Fruit fly (Drosophila melanogaster) whole organism, pupa: ENCODE measurements around the gene CG34376.

Experiments
- CG10348 ChIP-seq: fragments of 200-800 bp; sonication (Bioruptor generic); IDR thresholded peaks from 2 replicates; pipeline ENCODE4 v1.3.6; 2022; ENCODE audit warnings: missing biosample characterization, missing genetic modification characterization
- CG12605 ChIP-seq: fragments of 200-800 bp; sonication (Bioruptor generic); IDR thresholded peaks from 2 replicates; pipeline ENCODE4 v1.3.6; 2022; ENCODE audit warnings: missing biosample characterization, missing genetic modification characterization
- CG13204 ChIP-seq: fragments of 200-800 bp; sonication (Bioruptor generic); optimal IDR thresholded peaks from 2 replicates; lab custom pipeline; 2018; ENCODE audit warnings: missing biosample characterization, mild to moderate bottlenecking, missing genetic modification characterization, moderate library complexity
- CG14655 ChIP-seq: fragments of 200-800 bp; sonication (Bioruptor generic); optimal IDR thresholded peaks from 3 replicates; lab custom pipeline; 2017; ENCODE audit warnings: mild to moderate bottlenecking, missing biosample characterization, missing genetic modification reagents, missing genetic modification characterization
- CG15710 ChIP-seq: fragments of 200-800 bp; sonication (Bioruptor generic); optimal IDR thresholded peaks from 2 replicates; lab custom pipeline; 2018; ENCODE audit warnings: missing biosample characterization, mild to moderate bottlenecking, missing genetic modification characterization, moderate library complexity
- CG17806 ChIP-seq: fragments of 200-800 bp; sonication (Bioruptor generic); optimal IDR thresholded peaks from 2 replicates; lab custom pipeline; 2018; ENCODE audit warnings: missing biosample characterization, mild to moderate bottlenecking, missing genetic modification characterization, moderate library complexity
- CG32121 ChIP-seq: fragments of 200-800 bp; sonication (Bioruptor generic); IDR thresholded peaks from 2 replicates; pipeline ENCODE4 v1.3.6; 2022; ENCODE audit warnings: missing biosample characterization, missing genetic modification characterization
- CG34367 ChIP-seq: fragments of 200-800 bp; sonication (Bioruptor generic); optimal IDR thresholded peaks from 2 replicates; lab custom pipeline; 2018; ENCODE audit warnings: missing biosample characterization, mild to moderate bottlenecking, missing genetic modification characterization
- CG4496 ChIP-seq: fragments of 200-800 bp; sonication (Bioruptor generic); IDR thresholded peaks from 3 replicates; pipeline ENCODE4 v1.3.6; 2022; ENCODE audit warnings: missing biosample characterization, missing genetic modification characterization
- CG8159 ChIP-seq: fragments of 200-800 bp; sonication (Bioruptor generic); optimal IDR thresholded peaks from 3 replicates; lab custom pipeline; 2018; ENCODE audit warnings: missing biosample characterization, mild to moderate bottlenecking, missing genetic modification characterization, moderate library complexity
- CG8301 ChIP-seq: fragments of 200-800 bp; sonication (Bioruptor generic); optimal IDR thresholded peaks from 2 replicates; lab custom pipeline; 2018; ENCODE audit warnings: missing biosample characterization, mild to moderate bottlenecking, missing genetic modification characterization
- CG9948 ChIP-seq: fragments of 200-800 bp; sonication (Bioruptor generic); optimal IDR thresholded peaks from 2 replicates; lab custom pipeline; 2018; ENCODE audit warnings: missing biosample characterization, mild to moderate bottlenecking, missing genetic modification characterization, moderate library complexity
- D1 ChIP-seq: fragments of 200-800 bp; sonication (Bioruptor generic); optimal IDR thresholded peaks from 2 replicates; lab custom pipeline; 2018; ENCODE audit warnings: missing biosample characterization, mild to moderate bottlenecking, missing genetic modification characterization, moderate library complexity
- EcR ChIP-seq: fragments of 200-800 bp; sonication (Bioruptor generic); optimal IDR thresholded peaks from 3 replicates; lab custom pipeline; 2019; ENCODE audit warnings: missing biosample characterization, missing genetic modification characterization, mild to moderate bottlenecking, moderate library complexity, missing genetic modification reagents
- Ets98B ChIP-seq: fragments of 200-800 bp; sonication (Bioruptor generic); IDR thresholded peaks from 2 replicates; pipeline ENCODE4 v1.3.6; 2022; ENCODE audit warnings: missing biosample characterization, missing genetic modification characterization
- Pif1A ChIP-seq: fragments of 200-800 bp; sonication (Bioruptor generic); optimal IDR thresholded peaks from 3 replicates; lab custom pipeline; 2016; ENCODE audit warnings: missing biosample characterization, missing genetic modification characterization
- Pif1B ChIP-seq: fragments of 200-800 bp; sonication (Bioruptor generic); optimal IDR thresholded peaks from 3 replicates; lab custom pipeline; 2016; ENCODE audit warnings: missing biosample characterization, missing genetic modification characterization
- Snoo ChIP-seq: fragments of 200-800 bp; sonication (Bioruptor generic); optimal IDR thresholded peaks from 3 replicates; lab custom pipeline; 2017; ENCODE audit warnings: missing biosample characterization, mild to moderate bottlenecking, missing genetic modification characterization, inconsistent platforms
- fd96Ca ChIP-seq: fragments of 200-800 bp; sonication (Bioruptor generic); IDR thresholded peaks from 3 replicates; pipeline ENCODE4 v1.3.6; 2022; ENCODE audit warnings: missing biosample characterization, missing genetic modification characterization
- gl ChIP-seq: fragments of 200-800 bp; sonication (Bioruptor generic); optimal IDR thresholded peaks from 2 replicates; lab custom pipeline; 2018; ENCODE audit warnings: missing biosample characterization, mild to moderate bottlenecking, missing genetic modification characterization
- rn ChIP-seq: fragments of 200-800 bp; sonication (Bioruptor generic); IDR thresholded peaks from 2 replicates; pipeline ENCODE4 v1.3.6; 2022; ENCODE audit warnings: missing biosample characterization, missing genetic modification characterization

The CG34376 gene

DNA sequence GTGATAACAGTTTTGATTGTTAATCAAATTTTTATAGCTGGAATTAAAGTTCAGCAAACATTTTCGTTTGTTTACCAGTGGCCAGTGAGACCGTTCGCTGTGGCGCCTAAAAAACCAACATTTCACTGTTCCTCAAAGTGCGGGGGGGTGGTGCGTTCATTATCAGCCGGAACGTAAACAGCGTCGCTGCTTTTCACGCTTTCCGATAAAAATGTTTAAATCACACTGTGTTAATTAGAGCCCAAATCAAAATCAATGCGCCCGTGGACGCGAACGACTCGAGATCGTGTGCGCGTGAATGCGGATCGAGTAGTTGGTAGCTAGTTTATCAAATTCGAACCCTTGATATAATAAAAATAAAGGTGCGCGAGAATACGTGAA lies at the start of gene CG34376:
Gene CG34376, plus strand, starts transcription at position 226 of the 381 bp plus-strand sequence.
- TF ChIP-seq CG15710 (tag; lab: Kevin White, UChicago): peak; percentile 8
- TF ChIP-seq Pif1A (GFP tag; lab: Kevin White, UChicago): no peak
- TF ChIP-seq Ets98B (GFP tag; lab: Robert Waterston, UW): peak; percentile 53; the same call in 1 of the 2 replicates
- TF ChIP-seq CG14655 (GFP tag; lab: Kevin White, UChicago): no peak
- TF ChIP-seq CG34367 (tag; lab: Kevin White, UChicago): no peak
- peak; percentile 32 for TF ChIP-seq CG8159 (tag; lab: Kevin White, UChicago)
- TF ChIP-seq CG10348 (GFP tag; lab: Robert Waterston, UW): no peak
- 0 out of 3 replicates have a peak, but pooled peaks have one; percentile 37 for TF ChIP-seq fd96Ca (GFP tag; lab: Robert Waterston, UW)
- no peak for TF ChIP-seq CG9948 (tag; lab: Kevin White, UChicago)
- TF ChIP-seq gl (tag; lab: Kevin White, UChicago): no peak
- TF ChIP-seq rn (GFP tag; lab: Robert Waterston, UW): peak; percentile 17; the same call in 1 of the 2 replicates
- no peak for TF ChIP-seq D1 (tag; lab: Kevin White, UChicago)
- peak; percentile 80 for TF ChIP-seq CG4496
- no peak for TF ChIP-seq CG17806 (tag; lab: Kevin White, UChicago)
- peak; percentile 66 for TF ChIP-seq CG32121 (GFP tag; lab: Robert Waterston, UW)
- TF ChIP-seq CG13204 (GFP tag; lab: Kevin White, UChicago): no peak
- peak; percentile 24 for TF ChIP-seq Snoo (tag; lab: Kevin White, UChicago)
- TF ChIP-seq EcR (GFP tag; lab: Kevin White, UChicago): no peak
- peak; percentile 78 for TF ChIP-seq CG12605
- TF ChIP-seq Pif1B (GFP tag; lab: Kevin White, UChicago): peak; percentile 21
- TF ChIP-seq CG8301: no peak

DNA sequence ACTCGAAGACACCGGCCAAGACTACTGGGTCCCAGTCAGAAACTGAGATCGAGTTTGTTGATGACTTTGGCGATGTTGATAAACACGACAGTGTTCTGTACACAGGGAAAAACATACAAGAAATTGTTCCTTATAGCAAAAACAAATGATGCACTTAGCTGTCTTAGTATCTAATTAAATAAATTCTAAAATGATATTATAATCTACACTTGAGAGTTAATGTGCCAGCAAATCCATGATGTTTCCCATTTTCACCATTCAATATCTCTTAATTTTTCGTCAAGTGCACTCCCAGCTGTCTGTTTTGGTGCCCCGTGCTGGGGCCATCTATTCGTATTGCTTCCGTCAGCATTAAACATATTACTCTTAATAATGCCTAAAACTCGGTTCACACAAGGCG lies 47.7 kb upstream of the CG34376 start:
- TF ChIP-seq Snoo (tag; lab: Kevin White, UChicago) (no peak), CG15710 (tag; lab: Kevin White, UChicago) (no peak), CG8159 (tag; lab: Kevin White, UChicago) (peak; percentile 23), EcR (GFP tag; lab: Kevin White, UChicago) (no peak), Pif1A (GFP tag; lab: Kevin White, UChicago) (peak; percentile 61), CG34367 (tag; lab: Kevin White, UChicago) (no peak), CG4496 (peak; percentile 79; the same call in 2 of the 3 replicates), CG9948 (tag; lab: Kevin White, UChicago) (peak; percentile 54), CG14655 (GFP tag; lab: Kevin White, UChicago) (peak; percentile 85), CG17806 (tag; lab: Kevin White, UChicago) (no peak), CG12605 (no peak), Pif1B (GFP tag; lab: Kevin White, UChicago) (peak; percentile 43), rn (GFP tag; lab: Robert Waterston, UW) (no peak), gl (tag; lab: Kevin White, UChicago) (no peak), CG10348 (GFP tag; lab: Robert Waterston, UW) (no peak), CG8301 (peak; percentile 85), fd96Ca (GFP tag; lab: Robert Waterston, UW) (no peak), D1 (tag; lab: Kevin White, UChicago) (no peak), CG13204 (GFP tag; lab: Kevin White, UChicago) (no peak), CG32121 (GFP tag; lab: Robert Waterston, UW) (peak; percentile 57; the same call in 1 of the 2 replicates), Ets98B (GFP tag; lab: Robert Waterston, UW) (peak; percentile 69)

DNA sequence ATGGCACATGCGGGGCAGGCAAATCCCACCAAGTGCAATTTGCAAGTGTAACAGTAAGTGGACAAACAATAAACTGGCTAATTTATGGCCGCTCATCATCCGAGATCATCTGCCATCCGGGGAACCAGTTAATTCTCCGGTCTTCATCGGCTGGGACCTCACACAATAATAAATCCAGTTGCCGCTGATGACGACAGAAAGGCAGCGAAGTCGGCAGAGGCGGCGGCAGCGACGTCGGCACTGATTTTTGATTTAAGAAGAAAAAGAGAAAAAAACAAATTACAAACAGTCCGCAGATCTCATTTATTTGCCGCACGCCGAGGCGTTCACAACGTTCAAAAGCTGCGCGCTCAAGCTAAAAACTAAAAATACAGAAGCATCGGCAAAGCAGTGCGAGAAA lies 45.5 kb upstream of the CG34376 start, which contains the start of gene CG13856:
Gene CG13856, plus strand, starts transcription at position 301 of the 400 bp plus-strand sequence.
- TF ChIP-seq CG17806 (tag; lab: Kevin White, UChicago) (no peak), CG8301 (no peak), rn (GFP tag; lab: Robert Waterston, UW) (no peak), CG4496 (no peak), Pif1A (GFP tag; lab: Kevin White, UChicago) (no peak), CG15710 (tag; lab: Kevin White, UChicago) (no peak), CG12605 (no peak), D1 (tag; lab: Kevin White, UChicago) (no peak), Pif1B (GFP tag; lab: Kevin White, UChicago) (no peak), CG10348 (GFP tag; lab: Robert Waterston, UW) (no peak)

DNA sequence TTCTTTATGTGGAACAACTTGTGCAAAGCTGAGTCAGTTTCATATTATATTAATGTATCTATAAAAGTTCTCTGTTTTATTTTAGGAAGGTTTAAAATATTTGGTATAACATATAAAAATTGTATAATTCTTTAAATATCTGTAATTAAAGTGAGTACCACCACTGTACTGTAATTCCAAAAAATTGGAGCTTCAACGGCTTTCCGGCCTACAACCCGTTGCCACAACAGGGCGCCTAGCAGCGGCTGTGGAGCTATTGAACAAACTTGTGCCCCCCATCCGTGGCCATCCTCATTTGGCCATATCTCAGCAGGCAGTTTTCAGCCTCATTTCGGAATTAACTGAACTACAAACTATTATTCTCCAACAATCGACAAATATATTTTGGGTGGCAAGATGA lies 42.3 kb upstream of the CG34376 start, which contains the start of gene CG13855:
Gene CG13855, plus strand, starts transcription at position 301 of the 400 bp plus-strand sequence.
- TF ChIP-seq CG15710 (tag; lab: Kevin White, UChicago) (no peak), CG14655 (GFP tag; lab: Kevin White, UChicago) (no peak), CG8301 (no peak), gl (tag; lab: Kevin White, UChicago) (no peak), Pif1A (GFP tag; lab: Kevin White, UChicago) (no peak), CG10348 (GFP tag; lab: Robert Waterston, UW) (no peak), Snoo (tag; lab: Kevin White, UChicago) (no peak), rn (GFP tag; lab: Robert Waterston, UW) (no peak), Pif1B (GFP tag; lab: Kevin White, UChicago) (no peak)
- TF ChIP-seq, all 21 proteins: peak for 0

DNA sequence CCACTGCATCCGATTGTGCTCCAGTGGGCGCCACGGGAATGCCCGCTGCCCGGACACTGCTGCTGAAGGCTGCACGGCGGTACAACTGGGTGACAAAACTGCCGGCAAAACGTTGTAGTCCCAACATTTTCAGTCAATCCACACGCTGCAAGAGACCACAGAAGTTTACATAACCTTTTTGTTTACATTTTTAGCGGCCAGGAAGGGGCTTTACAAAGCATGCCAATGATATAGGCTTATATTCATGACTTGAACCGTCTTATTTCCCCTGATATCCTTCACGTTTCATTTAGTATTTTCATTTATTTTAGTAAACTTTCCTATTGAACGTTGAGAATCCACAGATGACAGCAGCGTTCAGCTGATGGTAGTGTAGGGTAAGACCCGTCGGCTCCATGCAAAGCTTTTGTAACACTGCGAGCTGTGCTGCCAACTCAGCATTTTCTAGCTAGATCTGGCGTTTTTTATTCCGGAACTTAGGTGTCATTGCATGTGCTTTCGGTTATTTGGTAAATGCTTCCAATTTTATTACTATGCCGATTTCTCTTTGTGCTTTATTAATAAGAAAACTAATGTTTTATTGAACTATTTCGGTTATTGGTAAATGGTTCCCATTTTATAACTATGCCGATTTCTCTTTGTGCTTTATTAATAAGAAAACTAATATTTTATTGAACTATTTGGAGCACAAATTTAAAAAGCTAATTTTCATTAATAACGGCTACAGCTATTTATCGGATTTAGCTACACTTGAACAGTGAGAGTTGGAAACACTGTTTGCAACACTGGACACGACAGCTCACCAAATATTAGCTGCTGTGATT lies 37.1 kb upstream of the CG34376 start, which contains the start of the genes CG13850 and lqfR:
Gene CG13850, minus strand, starts transcription at position 379 of the 824 bp plus-strand sequence.
Gene lqfR, plus strand, starts transcription at position 765 of the 824 bp plus-strand sequence.
- TF ChIP-seq Ets98B (GFP tag; lab: Robert Waterston, UW) (no peak), CG8159 (tag; lab: Kevin White, UChicago) (peak; percentile 62), Snoo (tag; lab: Kevin White, UChicago) (peak; percentile 70), fd96Ca (GFP tag; lab: Robert Waterston, UW) (peak; percentile 70), gl (tag; lab: Kevin White, UChicago) (no peak), CG9948 (tag; lab: Kevin White, UChicago) (peak; percentile 35), CG15710 (tag; lab: Kevin White, UChicago) (peak; percentile 64), rn (GFP tag; lab: Robert Waterston, UW) (0 out of 2 replicates have a peak, but pooled peaks have one; percentile 9), CG14655 (GFP tag; lab: Kevin White, UChicago) (no peak), CG17806 (tag; lab: Kevin White, UChicago) (peak; percentile 20), D1 (tag; lab: Kevin White, UChicago) (no peak), CG8301 (no peak), Pif1B (GFP tag; lab: Kevin White, UChicago) (peak; percentile 14), EcR (GFP tag; lab: Kevin White, UChicago) (no peak), CG32121 (GFP tag; lab: Robert Waterston, UW) (peak; percentile 45; the same call in 1 of the 2 replicates), CG12605 (no peak), CG13204 (GFP tag; lab: Kevin White, UChicago) (no peak), CG34367 (tag; lab: Kevin White, UChicago) (no peak), CG4496 (no peak), CG10348 (GFP tag; lab: Robert Waterston, UW) (0 out of 2 replicates have a peak, but pooled peaks have one; percentile 14), Pif1A (GFP tag; lab: Kevin White, UChicago) (no peak)
